Fruit fly (Drosophila melanogaster): ENCODE results near the gene Task6.

Task6 gene

DNA sequence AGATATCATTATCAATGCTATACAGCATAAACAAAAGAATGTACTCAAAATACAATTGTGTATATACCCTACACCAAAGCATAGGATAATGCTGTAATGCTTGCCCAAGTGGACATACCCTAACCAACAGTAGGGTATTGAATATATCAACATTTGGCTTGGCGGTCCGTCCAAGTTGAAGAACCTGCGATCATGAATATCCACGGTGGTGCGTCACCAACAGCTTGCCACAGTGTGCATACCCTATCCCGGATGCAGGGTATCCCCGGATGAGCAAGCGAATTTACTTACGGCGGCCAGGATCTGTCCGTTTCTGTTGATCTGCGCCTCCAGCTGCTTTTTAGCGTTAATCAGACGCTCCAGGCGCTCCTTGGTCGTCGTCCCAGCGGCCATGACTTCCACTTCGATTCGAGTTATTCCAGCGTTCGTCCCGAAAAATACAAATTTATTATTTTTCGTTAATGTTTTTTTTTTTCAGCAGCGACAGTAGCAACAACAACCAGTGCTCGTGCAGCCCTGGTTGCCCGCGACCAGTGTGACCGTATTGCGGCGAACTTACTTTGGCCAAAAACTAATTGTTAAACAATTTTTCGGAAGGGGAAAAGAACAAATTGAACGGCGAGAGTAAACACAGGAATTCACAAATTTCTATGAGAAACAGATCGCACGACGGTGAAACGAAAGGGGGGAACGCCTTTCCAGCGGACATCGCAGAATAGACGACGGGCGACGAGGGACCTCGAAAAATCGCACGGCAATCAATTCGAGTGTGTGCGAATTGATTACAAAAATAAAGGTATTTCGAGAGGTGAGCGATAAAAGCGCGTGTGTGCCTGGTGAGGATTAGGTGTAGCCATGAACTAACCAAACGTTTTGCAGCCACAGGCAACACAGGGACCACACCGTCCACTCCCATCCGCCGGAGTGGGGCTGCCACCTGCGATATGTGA, 2.1 kb upstream of the Task6 start, which contains the start of the genes Lkb1 and CG9588 (continued):
- TF ChIP-seq ssp (GFP tag; IDR thresholded peaks at IDR 0.05) (peak; percentile 67), CG4328 (GFP tag; optimal IDR thresholded peaks at IDR 0.05) (no peak), gro (GFP tag; optimal IDR thresholded peaks at IDR 0.05) (peak; percentile 47), CG14441 (GFP tag; IDR thresholded peaks at IDR 0.05) (peak; percentile 83), crol (GFP tag; IDR thresholded peaks at IDR 0.05) (no peak), peb (GFP tag; IDR thresholded peaks at IDR 0.05) (peak; percentile 66), mam (GFP tag; optimal IDR thresholded peaks at IDR 0.05) (peak; percentile 35), Ptx1 (GFP tag; IDR thresholded peaks at IDR 0.05) (peak; percentile 83), grn (GFP tag; optimal IDR thresholded peaks at IDR 0.05) (no peak), CG7928 (GFP tag; optimal IDR thresholded peaks at IDR 0.05) (peak; percentile 93), dan (GFP tag; IDR thresholded peaks at IDR 0.05) (0 out of 2 replicates have a peak, but pooled peaks have one; percentile 42), CG17361 (GFP tag; IDR thresholded peaks at IDR 0.05) (peak; percentile 33; the same call in 1 of the 3 replicates), otp (GFP tag; IDR thresholded peaks at IDR 0.05) (peak; percentile 77), CG10321 (GFP tag; IDR thresholded peaks at IDR 0.05) (peak; percentile 40; the same call in 1 of the 2 replicates), nom (GFP tag; optimal IDR thresholded peaks at IDR 0.05) (peak; percentile 40), ken (GFP tag; IDR thresholded peaks at IDR 0.05) (peak; percentile 81), B-H2 (GFP tag; optimal IDR thresholded peaks at IDR 0.05) (no peak), CG33557 (GFP tag; optimal IDR thresholded peaks at IDR 0.05) (peak; percentile 10), Adf1 (GFP tag; IDR thresholded peaks at IDR 0.05) (no peak), CG1024 (GFP tag; IDR thresholded peaks at IDR 0.05) (peak; percentile 78), CG10431 (GFP tag; optimal IDR thresholded peaks at IDR 0.05) (peak; percentile 71), zf30C (GFP tag; optimal IDR thresholded peaks at IDR 0.05) (no peak), amos (GFP tag; IDR thresholded peaks at IDR 0.05; ENCODE audit: partially characterized antibody) (peak; percentile 23; the same call in 1 of the 2 replicates), CG6654 (GFP tag; optimal IDR thresholded peaks at IDR 0.05) (peak; percentile 25), CG10209 (GFP tag; optimal IDR thresholded peaks at IDR 0.05) (peak; percentile 43), Antp (GFP tag; optimal IDR thresholded peaks at IDR 0.05) (peak; percentile 60), gem (tag; optimal IDR thresholded peaks at IDR 0.05) (no peak), tx (GFP tag; optimal IDR thresholded peaks at IDR 0.05) (peak; percentile 1), Sox102F (GFP tag; optimal IDR thresholded peaks at IDR 0.05) (peak; percentile 59), CG7271 (tag; optimal IDR thresholded peaks at IDR 0.05) (no peak), shn (GFP tag; optimal IDR thresholded peaks at IDR 0.05) (peak; percentile 45), H2.0 (GFP tag; IDR thresholded peaks at IDR 0.05) (peak; percentile 80), az2 (GFP tag; optimal IDR thresholded peaks at IDR 0.05) (peak; percentile 36), klu (GFP tag; IDR thresholded peaks at IDR 0.05) (peak; percentile 25; the same call in 1 of the 2 replicates), fru (optimal IDR thresholded peaks at IDR 0.05) (no peak), bowl (GFP tag; IDR thresholded peaks at IDR 0.05) (0 out of 2 replicates have a peak, but pooled peaks have one; percentile 28), slp2 (GFP tag; optimal IDR thresholded peaks at IDR 0.05) (peak; percentile 35), D19B (GFP tag; optimal IDR thresholded peaks at IDR 0.05) (peak; percentile 55), Bdp1 (GFP tag; optimal IDR thresholded peaks at IDR 0.05) (peak; percentile 49), pnt (GFP tag; optimal IDR thresholded peaks at IDR 0.05) (peak; percentile 42), mirr (GFP tag; optimal IDR thresholded peaks at IDR 0.05) (no peak), CG11504 (tag; optimal IDR thresholded peaks at IDR 0.05) (peak; percentile 17), ftz-f1 (GFP tag; optimal IDR thresholded peaks at IDR 0.05) (no peak), CoRest (tag; optimal IDR thresholded peaks at IDR 0.05) (peak; percentile 27), ind (GFP tag; optimal IDR thresholded peaks at IDR 0.05) (peak; percentile 70), CG16779 (GFP tag; IDR thresholded peaks at IDR 0.05) (peak; percentile 70; the same call in 1 of the 2 replicates), hkb (optimal IDR thresholded peaks at IDR 0.05) (no peak), hkb (GFP tag; IDR thresholded peaks at IDR 0.05) (peak; percentile 78), onecut (GFP tag; IDR thresholded peaks at IDR 0.05) (no peak), CG4360 (GFP tag; IDR thresholded peaks at IDR 0.05) (peak; percentile 95)
